Worm (Caenorhabditis elegans) whole organism, L2 larva: ENCODE data around the gene sbp-1.

Experiments used
- R02D3.7 ChIP-seq: fragments of 150-350 bp; optimal IDR thresholded peaks from 2 replicates; lab custom pipeline; 2014; ENCODE audit warnings: missing biosample characterization, missing genetic modification characterization
- Y55F3AM.14 ChIP-seq: fragments of 200-800 bp; sonication (Bioruptor generic); optimal IDR thresholded peaks from 2 replicates; lab custom pipeline; 2018; ENCODE audit warnings: mild to moderate bottlenecking, missing genetic modification characterization, missing compliant biosample characterization
- ZK546.5 ChIP-seq: sonication (generic microtip); optimal IDR thresholded peaks from 2 replicates; lab custom pipeline; 2017; ENCODE audit warnings: missing biosample characterization, missing genetic modification characterization
- elt-3 ChIP-seq: sonication (generic microtip); optimal IDR thresholded peaks from 2 replicates; lab custom pipeline; 2017; ENCODE audit warnings: missing biosample characterization, missing genetic modification characterization
- fos-1 ChIP-seq: fragments of 150-350 bp; optimal IDR thresholded peaks from 2 replicates; lab custom pipeline; 2014; ENCODE audit warnings: missing biosample characterization, missing genetic modification characterization
- lin-13 ChIP-seq: fragments of 150-350 bp; optimal IDR thresholded peaks from 2 replicates; lab custom pipeline; 2014; ENCODE audit warnings: missing biosample characterization, missing genetic modification reagents, missing genetic modification characterization
- nhr-10 ChIP-seq: sonication (generic microtip); optimal IDR thresholded peaks from 2 replicates; lab custom pipeline; 2017; ENCODE audit warnings: missing biosample characterization, missing genetic modification characterization
- peb-1 ChIP-seq: fragments of 150-350 bp; optimal IDR thresholded peaks from 2 replicates; lab custom pipeline; 2014; ENCODE audit warnings: missing biosample characterization, missing genetic modification characterization
- ztf-1 ChIP-seq: fragments of 200-800 bp; sonication (Bioruptor generic); conservative IDR thresholded peaks from 2 replicates; pipeline ENCODE4 v1.3.6; 2022; ENCODE audit warnings: missing genetic modification characterization, missing compliant biosample characterization
- ztf-11 ChIP-seq: sonication (generic microtip); optimal IDR thresholded peaks from 2 replicates; lab custom pipeline; 2017; ENCODE audit warnings: missing biosample characterization, missing genetic modification characterization

DNA sequence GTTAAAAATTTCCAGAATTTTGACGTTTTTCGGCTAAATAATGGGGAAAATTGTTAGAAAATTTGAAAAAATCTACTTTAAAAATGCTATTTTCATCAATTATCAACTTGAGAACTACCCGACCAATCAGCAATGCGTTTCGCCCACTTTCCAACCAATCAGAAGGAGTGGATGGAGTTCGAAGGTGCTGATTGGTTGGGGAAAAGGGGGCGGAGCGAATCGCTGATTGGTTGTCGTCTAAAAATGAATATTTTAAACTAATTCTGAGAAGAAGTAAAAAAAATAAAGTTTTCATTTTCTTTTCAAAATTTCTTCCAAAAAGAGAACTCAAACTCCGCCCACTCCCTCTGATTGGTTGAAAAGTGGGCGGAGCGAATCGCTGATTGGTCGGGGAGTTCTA lies 47.9 kb upstream of the sbp-1 start:
- TF ChIP-seq peb-1 (tag; lab: Kevin White, UChicago) = no peak
- TF ChIP-seq ztf-11 (tag; lab: Kevin White, UChicago) = no peak
- TF ChIP-seq elt-3 (tag; lab: Kevin White, UChicago) = no peak
- no peak for TF ChIP-seq nhr-10 (tag; lab: Kevin White, UChicago)
- TF ChIP-seq Y55F3AM.14 (GFP tag; lab: Kevin White, UChicago) = no peak
- TF ChIP-seq lin-13 (GFP tag; lab: Kevin White, UChicago) = no peak
- TF ChIP-seq R02D3.7 = no peak
- TF ChIP-seq ztf-1 (GFP tag; lab: Robert Waterston, UW) = no peak
- no peak for TF ChIP-seq ZK546.5 (tag; lab: Kevin White, UChicago)
- no peak for TF ChIP-seq fos-1 (tag; lab: Kevin White, UChicago)
